Worm (Caenorhabditis elegans): Measurements from ENCODE around the gene abu-7.

- no peak for TF ChIP-seq aly-2 (tag; optimal IDR thresholded peaks at IDR 0.05)
- TF ChIP-seq snpc-4 (tag; optimal IDR thresholded peaks at IDR 0.05): no peak
- no peak for TF ChIP-seq elt-3 (tag; optimal IDR thresholded peaks at IDR 0.05)
- TF ChIP-seq nhr-76 (tag; optimal IDR thresholded peaks at IDR 0.05): no peak
- no peak for TF ChIP-seq fos-1 (tag; optimal IDR thresholded peaks at IDR 0.05)
- TF ChIP-seq nhr-11 (tag; optimal IDR thresholded peaks at IDR 0.05): no peak
These were observed 27.9 kb upstream of the abu-7 start, which contains the start of gene C03A7.13 for ce11 chrV:5192501-5192900.
